Fruit fly (Drosophila melanogaster) whole organism, prepupa: ENCODE measurements around the gene CG17029.

Source experiments
- Blimp-1 ChIP-seq: fragments of 200-800 bp; sonication (Bioruptor generic); optimal IDR thresholded peaks from 3 replicates; lab custom pipeline; 2017; ENCODE audit warnings: missing biosample characterization, missing genetic modification characterization, mild to moderate bottlenecking, moderate library complexity, missing genetic modification reagents
- CG10669 ChIP-seq: fragments of 200-800 bp; sonication (Bioruptor generic); optimal IDR thresholded peaks from 3 replicates; lab custom pipeline; 2018; ENCODE audit warnings: missing biosample characterization, mild to moderate bottlenecking, missing genetic modification characterization, moderate library complexity
- CG11294 ChIP-seq: fragments of 200-800 bp; sonication (Bioruptor generic); IDR thresholded peaks from 2 replicates; pipeline ENCODE4 v1.3.6; 2022; ENCODE audit warnings: missing biosample characterization, missing genetic modification characterization
- CG11762 ChIP-seq: fragments of 200-800 bp; sonication (Bioruptor generic); optimal IDR thresholded peaks from 3 replicates; lab custom pipeline; 2016; ENCODE audit warnings: missing biosample characterization, missing genetic modification characterization; ENCODE audit not compliant: insufficient read depth
- CG15336 ChIP-seq: fragments of 200-800 bp; sonication (Bioruptor generic); IDR thresholded peaks from 2 replicates; pipeline ENCODE4 v1.3.6; 2022; ENCODE audit warnings: missing biosample characterization, missing genetic modification characterization
- CG1621 ChIP-seq: fragments of 200-800 bp; sonication (Bioruptor generic); optimal IDR thresholded peaks from 3 replicates; lab custom pipeline; 2018; ENCODE audit warnings: missing biosample characterization, mild to moderate bottlenecking, missing genetic modification characterization
- CG16779 ChIP-seq: fragments of 200-800 bp; sonication (Bioruptor generic); optimal IDR thresholded peaks from 3 replicates; lab custom pipeline; 2017; ENCODE audit warnings: missing biosample characterization, mild to moderate bottlenecking, missing genetic modification characterization
- CG3032 ChIP-seq: fragments of 200-800 bp; optimal IDR thresholded peaks from 2 replicates; lab custom pipeline; 2019; ENCODE audit warnings: missing biosample characterization, mild to moderate bottlenecking, missing genetic modification characterization, moderate library complexity
- CG31627 ChIP-seq: fragments of 200-800 bp; sonication (Bioruptor generic); optimal IDR thresholded peaks from 3 replicates; lab custom pipeline; 2016; ENCODE audit warnings: missing biosample characterization, missing genetic modification characterization
- CG34406 ChIP-seq: fragments of 200-800 bp; sonication (Bioruptor generic); optimal IDR thresholded peaks from 3 replicates; lab custom pipeline; 2016; ENCODE audit warnings: missing biosample characterization, missing genetic modification characterization
- CG6276 ChIP-seq: fragments of 200-800 bp; sonication (Bioruptor generic); optimal IDR thresholded peaks from 2 replicates; lab custom pipeline; 2017; ENCODE audit warnings: missing biosample characterization, mild to moderate bottlenecking, missing genetic modification characterization
- CG6808 ChIP-seq: fragments of 200-800 bp; sonication (Bioruptor generic); optimal IDR thresholded peaks from 3 replicates; lab custom pipeline; 2017; ENCODE audit warnings: missing biosample characterization, missing genetic modification characterization, mild to moderate bottlenecking, moderate library complexity, missing genetic modification reagents
- CG6854 ChIP-seq: fragments of 200-800 bp; sonication (Bioruptor generic); optimal IDR thresholded peaks from 2 replicates; lab custom pipeline; 2017; ENCODE audit warnings: missing biosample characterization, mild to moderate bottlenecking, missing genetic modification characterization
- CG7368 ChIP-seq: fragments of 200-800 bp; sonication (Bioruptor generic); optimal IDR thresholded peaks from 3 replicates; lab custom pipeline; 2016; ENCODE audit warnings: missing biosample characterization, missing genetic modification characterization
- CG8319 ChIP-seq: fragments of 200-800 bp; sonication (Bioruptor generic); optimal IDR thresholded peaks from 3 replicates; lab custom pipeline; 2016; ENCODE audit warnings: missing biosample characterization, missing genetic modification characterization
- CG8632 ChIP-seq: fragments of 200-800 bp; sonication (Bioruptor generic); optimal IDR thresholded peaks from 3 replicates; lab custom pipeline; 2016; ENCODE audit warnings: missing biosample characterization, missing genetic modification characterization
- Eip75B ChIP-seq: fragments of 200-800 bp; sonication (Bioruptor generic); optimal IDR thresholded peaks from 3 replicates; lab custom pipeline; 2016; ENCODE audit warnings: missing biosample characterization, missing genetic modification characterization
- Eip78C ChIP-seq: fragments of 200-800 bp; sonication (Bioruptor generic); peaks from one replicate; lab custom pipeline; 2016; ENCODE audit warnings: missing biosample characterization, missing genetic modification characterization
- Ets21C ChIP-seq: fragments of 200-800 bp; sonication (Bioruptor generic); optimal IDR thresholded peaks from 3 replicates; lab custom pipeline; 2016; ENCODE audit warnings: missing biosample characterization, missing genetic modification characterization
- Gug ChIP-seq: fragments of 200-800 bp; sonication (Bioruptor generic); IDR thresholded peaks from 2 replicates; pipeline ENCODE4 v1.3.6; 2022; ENCODE audit warnings: missing biosample characterization, missing genetic modification characterization
- Hr38 ChIP-seq: sonication (Bioruptor generic); optimal IDR thresholded peaks from 2 replicates; lab custom pipeline; 2016; ENCODE audit warnings: missing biosample characterization, missing genetic modification characterization
- Hr4 ChIP-seq: fragments of 200-800 bp; sonication (Bioruptor generic); optimal IDR thresholded peaks from 3 replicates; lab custom pipeline; 2016; ENCODE audit warnings: missing biosample characterization, missing genetic modification characterization
- Lpt ChIP-seq: fragments of 200-800 bp; sonication (Bioruptor generic); optimal IDR thresholded peaks from 3 replicates; lab custom pipeline; 2016; ENCODE audit warnings: missing biosample characterization, missing genetic modification characterization
- Met ChIP-seq: fragments of 200-800 bp; sonication (Bioruptor generic); optimal IDR thresholded peaks from 3 replicates; lab custom pipeline; 2016; ENCODE audit warnings: missing biosample characterization, missing genetic modification characterization
- OdsH ChIP-seq: fragments of 200-800 bp; sonication (Bioruptor generic); optimal IDR thresholded peaks from 3 replicates; lab custom pipeline; 2016; ENCODE audit warnings: missing biosample characterization, missing genetic modification characterization
- Sox102F ChIP-seq: fragments of 200-800 bp; sonication (Bioruptor generic); optimal IDR thresholded peaks from 2 replicates; lab custom pipeline; 2016; ENCODE audit warnings: missing biosample characterization, mild to moderate bottlenecking, missing genetic modification characterization
- achi ChIP-seq: fragments of 200-800 bp; sonication (Bioruptor generic); optimal IDR thresholded peaks from 3 replicates; lab custom pipeline; 2016; ENCODE audit warnings: missing biosample characterization, missing genetic modification characterization
- acj6 ChIP-seq: fragments of 200-800 bp; sonication (Bioruptor generic); optimal IDR thresholded peaks from 3 replicates; lab custom pipeline; 2016; ENCODE audit warnings: missing biosample characterization, missing genetic modification characterization
- cyc ChIP-seq: fragments of 200-800 bp; sonication (Bioruptor generic); optimal IDR thresholded peaks from 3 replicates; lab custom pipeline; 2016; ENCODE audit warnings: missing biosample characterization, missing genetic modification characterization
- esn ChIP-seq: fragments of 200-800 bp; sonication (Bioruptor generic); optimal IDR thresholded peaks from 2 replicates; lab custom pipeline; 2016; ENCODE audit warnings: missing biosample characterization, mild to moderate bottlenecking, missing genetic modification characterization, moderate library complexity
- fd59A ChIP-seq: fragments of 200-800 bp; sonication (Bioruptor generic); optimal IDR thresholded peaks from 2 replicates; lab custom pipeline; 2017; ENCODE audit warnings: missing biosample characterization, mild to moderate bottlenecking, missing genetic modification characterization, missing genetic modification reagents
- fkh ChIP-seq: fragments of 200-800 bp; sonication (Bioruptor generic); optimal IDR thresholded peaks from 3 replicates; lab custom pipeline; 2017; ENCODE audit warnings: missing biosample characterization, mild to moderate bottlenecking, missing genetic modification characterization, moderate library complexity
- net ChIP-seq: fragments of 200-800 bp; sonication (Bioruptor generic); optimal IDR thresholded peaks from 3 replicates; lab custom pipeline; 2016; ENCODE audit warnings: missing biosample characterization, missing genetic modification characterization
- pdm3 ChIP-seq: fragments of 200-800 bp; sonication (Bioruptor generic); optimal IDR thresholded peaks from 3 replicates; lab custom pipeline; 2016; ENCODE audit warnings: missing biosample characterization, missing genetic modification characterization
- salr ChIP-seq, 2 experiments: fragments of 200-800 bp; sonication (Bioruptor generic); optimal IDR thresholded peaks; 3 replicates each; lab custom pipeline; 2016 to 2018; ENCODE audit warnings: missing biosample characterization in 2 of 2, missing genetic modification characterization in 2 of 2, mild to moderate bottlenecking in 1 of 2
- ss ChIP-seq, 2 experiments: fragments of 200-800 bp; sonication (Bioruptor generic); optimal IDR thresholded peaks; 2 replicates in 1 of 2; 3 replicates in 1 of 2; lab custom pipeline; 2017 to 2018; ENCODE audit warnings: mild to moderate bottlenecking in 2 of 2, missing biosample characterization in 2 of 2, missing genetic modification characterization in 2 of 2, moderate library complexity in 1 of 2
- vri ChIP-seq: fragments of 200-800 bp; sonication (Bioruptor generic); optimal IDR thresholded peaks from 3 replicates; lab custom pipeline; 2016; ENCODE audit warnings: missing biosample characterization, mild to moderate bottlenecking, missing genetic modification characterization

CG17029 gene

DNA sequence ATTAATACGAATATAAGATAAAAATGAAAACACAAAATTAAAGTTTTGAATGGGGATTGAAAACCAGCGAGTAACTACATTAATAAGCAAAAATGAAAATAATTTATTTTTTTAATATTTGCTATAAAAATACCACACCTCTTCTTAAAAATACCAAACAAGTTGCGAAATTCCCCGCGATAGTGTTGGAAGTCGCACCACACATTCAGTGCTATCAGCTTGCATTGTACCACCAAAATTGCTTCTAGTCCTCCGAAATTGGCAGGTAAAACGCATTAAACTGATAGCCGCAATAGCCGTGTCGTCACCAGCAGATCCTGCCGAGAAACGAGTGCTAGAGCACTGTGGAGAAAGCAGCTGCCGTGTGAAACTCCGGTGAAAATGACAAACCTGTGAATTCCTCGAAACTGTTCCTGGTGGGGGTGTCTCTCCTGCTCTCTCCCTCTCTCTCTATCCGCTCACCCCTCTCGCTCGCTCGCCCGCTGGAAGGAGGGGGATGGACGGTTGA is 11.4 kb downstream of the CG17029 start, which contains the start of gene Hip14 (continued):
- TF ChIP-seq fd59A (GFP tag; lab: Kevin White, UChicago) (no peak), CG11294 (GFP tag; lab: Robert Waterston, UW) (no peak), achi (GFP tag; lab: Kevin White, UChicago) (no peak), CG31627 (peak; percentile 19), net (GFP tag; lab: Kevin White, UChicago) (no peak), ss (GFP tag; optimal IDR thresholded peaks at IDR 0.05; lab: Kevin White, UChicago) (no peak), CG10669 (GFP tag; lab: Kevin White, UChicago) (no peak), acj6 (GFP tag; lab: Kevin White, UChicago) (no peak), CG16779 (tag; lab: Kevin White, UChicago) (no peak), Sox102F (GFP tag; lab: Kevin White, UChicago) (no peak), OdsH (GFP tag; lab: Kevin White, UChicago) (no peak), CG15336 (peak; percentile 35; the same call in 1 of the 2 replicates), Eip78C (peak; percentile 43), Blimp-1 (GFP tag; lab: Kevin White, UChicago) (no peak), fkh (GFP tag; lab: Kevin White, UChicago) (no peak), CG11762 (GFP tag; lab: Kevin White, UChicago) (no peak), CG6854 (GFP tag; lab: Kevin White, UChicago) (peak; percentile 59), CG1621 (tag; lab: Kevin White, UChicago) (no peak), Gug (GFP tag; lab: Robert Waterston, UW) (no peak), CG7368 (GFP tag; lab: Kevin White, UChicago) (no peak), vri (GFP tag; lab: Kevin White, UChicago) (peak; percentile 66), CG8319 (GFP tag; lab: Kevin White, UChicago) (no peak), CG34406 (no peak)

DNA sequence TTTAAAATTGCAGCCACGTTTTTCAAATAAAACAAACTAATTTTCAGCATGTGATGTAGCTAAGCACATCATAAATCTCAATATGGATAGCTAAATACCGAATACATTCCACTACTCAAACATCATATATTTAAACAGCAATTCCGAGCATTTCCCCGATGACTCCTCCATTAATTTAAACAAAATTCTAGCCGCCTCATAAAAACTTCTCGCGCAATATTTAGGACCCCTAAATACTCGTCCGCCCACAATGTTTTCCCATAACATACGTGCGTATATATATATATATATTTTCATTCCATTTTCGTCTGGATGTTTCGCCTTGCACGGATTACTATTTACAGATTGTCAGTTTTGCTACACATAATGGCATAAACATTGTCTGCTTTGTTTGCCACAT is 19.3 kb downstream of the CG17029 start:
- TF ChIP-seq Lpt (GFP tag; lab: Kevin White, UChicago) (no peak), CG6808 (GFP tag; lab: Kevin White, UChicago) (no peak), fkh (GFP tag; lab: Kevin White, UChicago) (no peak), CG34406 (no peak), Eip75B (GFP tag; lab: Kevin White, UChicago) (no peak), Ets21C (GFP tag; lab: Kevin White, UChicago) (no peak), acj6 (GFP tag; lab: Kevin White, UChicago) (no peak), Gug (GFP tag; lab: Robert Waterston, UW) (no peak), CG10669 (GFP tag; lab: Kevin White, UChicago) (no peak)

DNA sequence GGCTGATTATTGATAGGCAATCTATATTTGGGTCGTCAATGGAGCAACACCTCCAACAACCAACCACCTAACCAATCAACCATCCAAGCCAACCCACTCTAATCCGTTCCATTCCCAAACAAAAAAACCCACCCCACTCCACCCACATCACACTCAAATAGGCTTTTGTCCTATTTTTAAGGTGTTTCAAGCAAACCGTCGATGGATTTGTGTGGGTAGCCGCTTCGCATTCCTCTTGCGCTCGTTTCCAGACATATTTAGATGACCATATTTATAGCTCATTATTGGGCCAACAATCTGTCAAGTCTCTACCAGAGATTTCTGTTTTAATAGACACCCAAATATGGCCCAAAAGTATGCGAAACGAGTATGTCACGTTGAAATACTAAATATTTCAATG is 21.5 kb downstream of the CG17029 start:
- TF ChIP-seq pdm3 (GFP tag; lab: Kevin White, UChicago) (no peak), CG3032 (tag; lab: Kevin White, UChicago) (no peak), CG8319 (GFP tag; lab: Kevin White, UChicago) (no peak), cyc (GFP tag; lab: Kevin White, UChicago) (no peak), salr (GFP tag; optimal IDR thresholded peaks at IDR 0.05; lab: Kevin White, UChicago) (no peak), Hr4 (no peak), CG6276 (GFP tag; lab: Kevin White, UChicago) (no peak), achi (GFP tag; lab: Kevin White, UChicago) (no peak), CG11762 (GFP tag; lab: Kevin White, UChicago) (no peak)

DNA sequence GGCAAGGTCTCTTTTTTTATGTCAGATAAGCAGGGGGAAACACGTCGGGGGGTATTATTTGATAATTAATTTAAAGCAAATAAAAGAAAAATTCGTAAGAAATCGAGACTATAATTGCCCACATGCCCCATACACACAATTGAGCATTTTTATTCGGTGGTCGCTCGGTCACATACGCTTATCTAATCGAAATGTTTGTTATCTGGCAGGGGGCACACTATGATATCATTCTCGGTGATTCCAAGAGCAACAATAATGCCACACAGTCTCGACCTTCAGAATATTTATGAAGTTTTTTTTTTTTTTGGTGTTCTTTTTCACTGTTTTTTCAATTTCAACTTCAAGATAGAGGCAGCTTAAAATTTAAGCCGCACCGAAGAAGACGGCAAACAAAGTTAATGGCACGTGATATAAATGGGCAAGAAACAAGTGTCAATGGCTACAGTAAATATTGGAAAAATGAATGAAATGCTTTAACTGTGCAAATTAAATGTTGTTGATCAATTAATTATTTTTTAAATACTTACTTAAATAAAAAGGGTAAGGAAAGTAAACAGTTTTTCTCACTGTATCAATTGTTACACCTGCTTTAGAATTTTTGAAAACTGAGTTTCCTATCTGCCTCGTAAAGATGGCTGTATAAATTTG is 22.8 kb downstream of the CG17029 start:
- peak; percentile 79 for TF ChIP-seq fkh (GFP tag; lab: Kevin White, UChicago)
- peak; percentile 76 for TF ChIP-seq vri (GFP tag; lab: Kevin White, UChicago)
- TF ChIP-seq CG16779 (tag; lab: Kevin White, UChicago): no peak
- TF ChIP-seq CG8632 (GFP tag; lab: Kevin White, UChicago): peak; percentile 37
- TF ChIP-seq Hr38 (GFP tag; lab: Kevin White, UChicago): no peak
- TF ChIP-seq Eip78C: peak; percentile 69
- no peak for TF ChIP-seq CG1621 (tag; lab: Kevin White, UChicago)
- peak; percentile 32 for TF ChIP-seq Met
- TF ChIP-seq esn (GFP tag; lab: Kevin White, UChicago): peak; percentile 38
